Fruit fly (Drosophila melanogaster) whole organism, embryonic: ENCODE measurements around the gene frj.

ENCODE experiments used
- B-H1 ChIP-seq: fragments of 200-800 bp; sonication (Bioruptor generic); IDR thresholded peaks from 3 replicates; pipeline ENCODE4 v1.3.6; 2022; ENCODE audit warnings: missing biosample characterization, missing genetic modification characterization
- CG11456 ChIP-seq: fragments of 200-800 bp; sonication (Bioruptor generic); IDR thresholded peaks from 3 replicates; pipeline ENCODE4 v1.3.6; 2022; ENCODE audit warnings: missing biosample characterization, missing genetic modification characterization
- CG13123 ChIP-seq: fragments of 200-800 bp; sonication (Bioruptor generic); optimal IDR thresholded peaks from 2 replicates; lab custom pipeline; 2016; ENCODE audit warnings: missing biosample characterization, missing genetic modification characterization
- CG1529 ChIP-seq: fragments of 200-800 bp; sonication (Bioruptor generic); optimal IDR thresholded peaks from 3 replicates; lab custom pipeline; 2018; ENCODE audit warnings: missing biosample characterization, missing genetic modification characterization
- CG17186 ChIP-seq: fragments of 200-800 bp; sonication (Bioruptor generic); optimal IDR thresholded peaks from 3 replicates; lab custom pipeline; 2017; ENCODE audit warnings: missing biosample characterization, missing genetic modification reagents, missing genetic modification characterization
- CG17385 ChIP-seq: fragments of 200-800 bp; sonication (Bioruptor generic); optimal IDR thresholded peaks from 3 replicates; lab custom pipeline; 2018; ENCODE audit warnings: missing biosample characterization, mild to moderate bottlenecking, missing genetic modification characterization
- CG2116 ChIP-seq: fragments of 200-800 bp; sonication (Bioruptor generic); optimal IDR thresholded peaks from 3 replicates; lab custom pipeline; 2018; ENCODE audit warnings: missing biosample characterization, mild to moderate bottlenecking, missing genetic modification characterization
- CG2199 ChIP-seq: fragments of 200-800 bp; sonication (Bioruptor generic); IDR thresholded peaks from 3 replicates; pipeline ENCODE4 v1.3.6; 2022; ENCODE audit warnings: missing biosample characterization, missing genetic modification characterization
- CG2875 ChIP-seq: fragments of 200-800 bp; sonication (Bioruptor generic); optimal IDR thresholded peaks from 2 replicates; lab custom pipeline; 2017; ENCODE audit warnings: missing biosample characterization, mild to moderate bottlenecking, missing genetic modification characterization, missing genetic modification reagents
- CG32772 ChIP-seq: fragments of 200-800 bp; sonication (Bioruptor generic); IDR thresholded peaks from 2 replicates; pipeline ENCODE4 v1.3.6; 2022; ENCODE audit warnings: missing biosample characterization, missing genetic modification characterization
- CG33213 ChIP-seq: fragments of 200-800 bp; sonication (Bioruptor generic); optimal IDR thresholded peaks from 3 replicates; lab custom pipeline; 2016; ENCODE audit warnings: missing biosample characterization, missing genetic modification characterization
- CG34224 ChIP-seq: fragments of 200-800 bp; sonication (Bioruptor generic); IDR thresholded peaks from 3 replicates; pipeline ENCODE4 v1.3.6; 2022; ENCODE audit warnings: missing biosample characterization, missing genetic modification characterization; ENCODE audit not compliant: partially characterized antibody
- CG34422 ChIP-seq: fragments of 200-800 bp; sonication (Bioruptor generic); IDR thresholded peaks from 3 replicates; pipeline ENCODE4 v1.3.6; 2022; ENCODE audit warnings: missing biosample characterization, missing genetic modification characterization
- CG4617 ChIP-seq: fragments of 200-800 bp; sonication (Bioruptor generic); optimal IDR thresholded peaks from 3 replicates; lab custom pipeline; 2016; ENCODE audit warnings: missing biosample characterization, missing genetic modification characterization, borderline replicate concordance
- CG4707 ChIP-seq: fragments of 200-800 bp; sonication (Bioruptor generic); optimal IDR thresholded peaks from 2 replicates; lab custom pipeline; 2018; ENCODE audit warnings: missing biosample characterization, mild to moderate bottlenecking, missing genetic modification characterization, moderate library complexity
- CG6765 ChIP-seq: fragments of 200-800 bp; sonication (Bioruptor generic); optimal IDR thresholded peaks from 3 replicates; lab custom pipeline; 2017; ENCODE audit warnings: missing biosample characterization, mild to moderate bottlenecking, missing genetic modification characterization
- CG6791 ChIP-seq: fragments of 200-800 bp; sonication (Bioruptor generic); IDR thresholded peaks from 3 replicates; pipeline ENCODE4 v1.3.6; 2022; ENCODE audit warnings: missing biosample characterization, missing genetic modification characterization; ENCODE audit not compliant: partially characterized antibody
- CG8359 ChIP-seq: fragments of 200-800 bp; sonication (Bioruptor generic); optimal IDR thresholded peaks from 2 replicates; lab custom pipeline; 2017; ENCODE audit warnings: missing biosample characterization, mild to moderate bottlenecking, missing genetic modification characterization, borderline replicate concordance
- CG8478 ChIP-seq: fragments of >200 bp; optimal IDR thresholded peaks from 2 replicates; lab custom pipeline; 2018
- CG9727 ChIP-seq: fragments of 200-800 bp; sonication (Bioruptor generic); optimal IDR thresholded peaks from 3 replicates; lab custom pipeline; 2017; ENCODE audit warnings: missing biosample characterization, mild to moderate bottlenecking, missing genetic modification characterization
- CkIIα-i1 ChIP-seq: fragments of 200-800 bp; sonication (Bioruptor generic); IDR thresholded peaks from 2 replicates; pipeline ENCODE4 v1.3.6; 2022; ENCODE audit warnings: missing biosample characterization, missing genetic modification characterization
- CrebB ChIP-seq: fragments of 200-800 bp; sonication (Bioruptor generic); optimal IDR thresholded peaks from 3 replicates; lab custom pipeline; 2018; ENCODE audit warnings: missing biosample characterization, mild to moderate bottlenecking, missing genetic modification characterization
- ERR ChIP-seq: fragments of 200-800 bp; sonication (Bioruptor generic); optimal IDR thresholded peaks from 2 replicates; lab custom pipeline; 2016; ENCODE audit warnings: missing biosample characterization, missing genetic modification characterization
- Elba2 ChIP-seq: fragments of 200-800 bp; sonication (Bioruptor generic); optimal IDR thresholded peaks from 3 replicates; lab custom pipeline; 2016; ENCODE audit warnings: missing biosample characterization, missing genetic modification characterization
- Fer3 ChIP-seq: fragments of 200-800 bp; sonication (Bioruptor generic); optimal IDR thresholded peaks from 2 replicates; lab custom pipeline; 2018; ENCODE audit warnings: missing biosample characterization, mild to moderate bottlenecking, missing genetic modification characterization, moderate library complexity
- Hey ChIP-seq: fragments of 200-800 bp; sonication (Bioruptor generic); optimal IDR thresholded peaks from 3 replicates; lab custom pipeline; 2018; ENCODE audit warnings: missing biosample characterization, mild to moderate bottlenecking, missing genetic modification characterization
- Hr78 ChIP-seq, 2 experiments: fragments of 200-800 bp in 1 of 2; fragments of >200 bp in 1 of 2; sonication (Bioruptor generic) in 1 of 2; optimal IDR thresholded peaks; 2 replicates each; lab custom pipeline; 2017 to 2019; ENCODE audit warnings: missing biosample characterization in 2 of 2, missing genetic modification characterization in 2 of 2, mild to moderate bottlenecking in 1 of 2, moderate library complexity in 1 of 2
- Jarid2 ChIP-seq: fragments of 200-800 bp; sonication (Bioruptor generic); optimal IDR thresholded peaks from 3 replicates; lab custom pipeline; 2017; ENCODE audit warnings: mild to moderate bottlenecking, missing biosample characterization, missing genetic modification reagents, missing genetic modification characterization
- MTF-1 ChIP-seq: fragments of 200-800 bp; sonication (Bioruptor generic); optimal IDR thresholded peaks from 2 replicates; lab custom pipeline; 2018; ENCODE audit warnings: missing biosample characterization, mild to moderate bottlenecking, missing genetic modification characterization, borderline replicate concordance
- Nf-YB ChIP-seq: fragments of 200-800 bp; sonication (Bioruptor generic); optimal IDR thresholded peaks from 3 replicates; lab custom pipeline; 2019; ENCODE audit warnings: missing biosample characterization, mild to moderate bottlenecking, missing genetic modification characterization, moderate library complexity
- Optix ChIP-seq: fragments of 200-800 bp; sonication (Bioruptor generic); IDR thresholded peaks from 3 replicates; pipeline ENCODE4 v1.3.6; 2022; ENCODE audit warnings: missing biosample characterization, missing genetic modification characterization
- Poxn ChIP-seq: fragments of 200-800 bp; sonication (Bioruptor generic); IDR thresholded peaks from 2 replicates; pipeline ENCODE4 v1.3.6; 2022; ENCODE audit warnings: missing biosample characterization, missing genetic modification characterization
- Sry-δ ChIP-seq: fragments of 200-800 bp; sonication (Bioruptor generic); optimal IDR thresholded peaks from 2 replicates; lab custom pipeline; 2016; ENCODE audit warnings: missing biosample characterization, missing genetic modification characterization
- Tbp ChIP-seq: fragments of >200 bp; optimal IDR thresholded peaks from 2 replicates; lab custom pipeline; 2018; ENCODE audit warnings: missing biosample characterization, missing genetic modification characterization
- Xbp1 ChIP-seq: fragments of 200-800 bp; sonication (Bioruptor generic); optimal IDR thresholded peaks from 3 replicates; lab custom pipeline; 2016; ENCODE audit warnings: missing biosample characterization, mild to moderate bottlenecking, missing genetic modification characterization
- cato ChIP-seq: fragments of 200-800 bp; sonication (Bioruptor generic); optimal IDR thresholded peaks from 2 replicates; lab custom pipeline; 2016; ENCODE audit warnings: missing biosample characterization, missing genetic modification characterization, borderline replicate concordance
- crol ChIP-seq: fragments of 200-800 bp; sonication (Bioruptor generic); IDR thresholded peaks from 2 replicates; pipeline ENCODE4 v1.3.6; 2022; ENCODE audit warnings: missing biosample characterization, missing genetic modification characterization
- fd64A ChIP-seq: fragments of 200-800 bp; sonication (Bioruptor generic); optimal IDR thresholded peaks from 3 replicates; lab custom pipeline; 2018; ENCODE audit warnings: missing biosample characterization, mild to moderate bottlenecking, missing genetic modification characterization
- jumu ChIP-seq: fragments of 200-800 bp; sonication (Bioruptor generic); optimal IDR thresholded peaks from 3 replicates; lab custom pipeline; 2016; ENCODE audit warnings: missing biosample characterization, missing genetic modification characterization
- onecut ChIP-seq: fragments of 200-800 bp; sonication (Bioruptor generic); IDR thresholded peaks from 2 replicates; pipeline ENCODE4 v1.3.6; 2022; ENCODE audit warnings: missing biosample characterization, missing genetic modification characterization
- peb ChIP-seq: fragments of 200-800 bp; sonication (Bioruptor generic); IDR thresholded peaks from 2 replicates; pipeline ENCODE4 v1.3.6; 2022; ENCODE audit warnings: missing biosample characterization, missing genetic modification characterization
- pfk ChIP-seq: fragments of 200-800 bp; sonication (Bioruptor generic); optimal IDR thresholded peaks from 2 replicates; lab custom pipeline; 2018; ENCODE audit warnings: missing biosample characterization, mild to moderate bottlenecking, missing genetic modification characterization, moderate library complexity
- pho ChIP-seq: fragments of 200-800 bp; sonication (Bioruptor generic); optimal IDR thresholded peaks from 2 replicates; lab custom pipeline; 2016; ENCODE audit warnings: missing biosample characterization, missing genetic modification characterization
- sd ChIP-seq: fragments of 200-800 bp; sonication (Bioruptor generic); optimal IDR thresholded peaks from 3 replicates; lab custom pipeline; 2018; ENCODE audit warnings: missing biosample characterization, mild to moderate bottlenecking, missing genetic modification characterization, moderate library complexity
- seq ChIP-seq: fragments of 200-800 bp; sonication (Bioruptor generic); IDR thresholded peaks from 2 replicates; pipeline ENCODE4 v1.3.6; 2022; ENCODE audit warnings: missing biosample characterization, missing genetic modification characterization
- slou ChIP-seq: fragments of 200-800 bp; sonication (Bioruptor generic); optimal IDR thresholded peaks from 3 replicates; lab custom pipeline; 2016; ENCODE audit warnings: missing biosample characterization, missing genetic modification characterization
- tap ChIP-seq: fragments of 200-800 bp; optimal IDR thresholded peaks from 3 replicates; lab custom pipeline; 2019; ENCODE audit warnings: missing biosample characterization, mild to moderate bottlenecking, missing genetic modification characterization, moderate library complexity
- toy ChIP-seq: fragments of 200-800 bp; sonication (Bioruptor generic); IDR thresholded peaks from 2 replicates; pipeline ENCODE4 v1.3.6; 2022; ENCODE audit warnings: missing biosample characterization, missing genetic modification characterization
- trh ChIP-seq: fragments of 200-800 bp; sonication (Bioruptor generic); optimal IDR thresholded peaks from 2 replicates; lab custom pipeline; 2016; ENCODE audit warnings: missing biosample characterization, missing genetic modification characterization
- vfl ChIP-seq: fragments of 200-800 bp; sonication (Bioruptor generic); optimal IDR thresholded peaks from 2 replicates; lab custom pipeline; 2016; ENCODE audit warnings: missing biosample characterization, missing genetic modification characterization
- zen2 ChIP-seq: fragments of 200-800 bp; sonication (Bioruptor generic); IDR thresholded peaks from 3 replicates; pipeline ENCODE4 v1.3.6; 2022; ENCODE audit warnings: missing biosample characterization, missing genetic modification characterization; ENCODE audit not compliant: partially characterized antibody

The frj gene

dm6 chr2L:6481310-6481738, 25.5 kb downstream of the frj start (continued):
- TF ChIP-seq CrebB (tag; lab: Kevin White, UChicago) = no peak
- TF ChIP-seq CG8359 (GFP tag; lab: Kevin White, UChicago) = no peak
- TF ChIP-seq peb (GFP tag; lab: Robert Waterston, UW) = no peak
- TF ChIP-seq CG4707 (GFP tag; lab: Kevin White, UChicago) = no peak
- TF ChIP-seq onecut (GFP tag; lab: Robert Waterston, UW) = no peak
- 0 out of 3 replicates have a peak, but pooled peaks have one; percentile 30 for TF ChIP-seq CG2199 (GFP tag; lab: Robert Waterston, UW)
- peak; percentile 45; the same call in 1 of the 3 replicates for TF ChIP-seq CG34422
- no peak for TF ChIP-seq Elba2 (GFP tag; lab: Kevin White, UChicago)
- TF ChIP-seq CG33213 = no peak
- no peak for TF ChIP-seq CG2875 (GFP tag; lab: Kevin White, UChicago)
- no peak for TF ChIP-seq Optix
- TF ChIP-seq fd64A (GFP tag; lab: Kevin White, UChicago) = peak; percentile 46
- no peak for TF ChIP-seq cato (GFP tag; lab: Kevin White, UChicago)
- TF ChIP-seq jumu (GFP tag; lab: Kevin White, UChicago) = no peak
- TF ChIP-seq toy = no peak
- TF ChIP-seq MTF-1 = no peak
- peak; percentile 1 for TF ChIP-seq sd (tag; lab: Kevin White, UChicago)
- TF ChIP-seq slou (GFP tag; lab: Kevin White, UChicago) = no peak
- TF ChIP-seq CG6765 = peak; percentile 27
- TF ChIP-seq CG4617 (GFP tag; lab: Kevin White, UChicago) = no peak
- no peak for TF ChIP-seq CkIIα-i1
- TF ChIP-seq CG17186 (GFP tag; lab: Kevin White, UChicago) = no peak
- no peak for TF ChIP-seq crol (GFP tag; lab: Robert Waterston, UW)
- TF ChIP-seq Fer3 (tag; lab: Kevin White, UChicago) = no peak
- no peak for TF ChIP-seq trh (GFP tag; lab: Kevin White, UChicago)
- TF ChIP-seq zen2 (GFP tag; lab: Robert Waterston, UW) = peak; percentile 59; the same call in 2 of the 3 replicates
- no peak for TF ChIP-seq B-H1 (GFP tag; lab: Robert Waterston, UW)
- no peak for TF ChIP-seq tap (tag; lab: Kevin White, UChicago)
- 0 out of 2 replicates have a peak, but pooled peaks have one; percentile 11 for TF ChIP-seq seq (GFP tag; lab: Robert Waterston, UW)
- peak; percentile 50; the same call in 2 of the 3 replicates for TF ChIP-seq CG6791 (GFP tag; lab: Robert Waterston, UW)
- TF ChIP-seq CG11456 = no peak
- no peak for TF ChIP-seq pho (GFP tag; lab: Kevin White, UChicago)
- TF ChIP-seq Sry-δ (GFP tag; lab: Kevin White, UChicago) = no peak
- TF ChIP-seq CG34224 (GFP tag; lab: Robert Waterston, UW) = peak; percentile 57
- TF ChIP-seq CG8478 (lab: Kevin White, UChicago) = peak; percentile 71
- no peak for TF ChIP-seq ERR
- TF ChIP-seq Jarid2 (GFP tag; lab: Kevin White, UChicago) = no peak
- no peak for TF ChIP-seq Hey (tag; lab: Kevin White, UChicago)
- TF ChIP-seq Hr78 (GFP tag; optimal IDR thresholded peaks at IDR 0.05; lab: Kevin White, UChicago) = no peak
- peak; percentile 69 for TF ChIP-seq CG2116
- TF ChIP-seq Poxn (GFP tag; lab: Robert Waterston, UW) = no peak
- no peak for TF ChIP-seq Xbp1 (GFP tag; lab: Kevin White, UChicago)
- no peak for TF ChIP-seq Tbp
- no peak for TF ChIP-seq CG1529 (GFP tag; lab: Kevin White, UChicago)
- TF ChIP-seq CG17385 (GFP tag; lab: Kevin White, UChicago) = no peak
- no peak for TF ChIP-seq CG9727 (GFP tag; lab: Kevin White, UChicago)
- TF ChIP-seq CG13123 (GFP tag; lab: Kevin White, UChicago) = no peak
- no peak for TF ChIP-seq vfl (GFP tag; lab: Kevin White, UChicago)
- no peak for TF ChIP-seq pfk (GFP tag; lab: Kevin White, UChicago)
- TF ChIP-seq Nf-YB (GFP tag; lab: Kevin White, UChicago) = no peak
- TF ChIP-seq CG32772 (GFP tag; lab: Robert Waterston, UW) = peak; percentile 75
